Fruit fly (Drosophila melanogaster) whole organism, embryonic: Measurements from ENCODE around the gene CG34434.

Experiments used
- Asciz ChIP-seq: fragments of 200-800 bp; sonication (Bioruptor generic); optimal IDR thresholded peaks from 2 replicates; lab custom pipeline; 2017; ENCODE audit warnings: missing biosample characterization, mild to moderate bottlenecking, missing genetic modification characterization, missing genetic modification reagents
- Atf-2 ChIP-seq: fragments of 200-800 bp; sonication (Bioruptor generic); optimal IDR thresholded peaks from 2 replicates; lab custom pipeline; 2016; ENCODE audit warnings: missing biosample characterization, missing genetic modification characterization
- Atf3 ChIP-seq: fragments of 200-800 bp; sonication (Bioruptor generic); optimal IDR thresholded peaks from 3 replicates; lab custom pipeline; 2016; ENCODE audit warnings: missing biosample characterization, missing genetic modification characterization
- CG10431 ChIP-seq: fragments of 200-800 bp; sonication (Bioruptor generic); optimal IDR thresholded peaks from 3 replicates; lab custom pipeline; 2018; ENCODE audit warnings: missing biosample characterization, mild to moderate bottlenecking, missing genetic modification characterization
- CG10565 ChIP-seq: fragments of 200-800 bp; sonication (Bioruptor generic); optimal IDR thresholded peaks from 3 replicates; lab custom pipeline; 2016; ENCODE audit warnings: missing biosample characterization, mild to moderate bottlenecking, missing genetic modification characterization
- CG10654 ChIP-seq: fragments of 200-800 bp; sonication (Bioruptor generic); optimal IDR thresholded peaks from 2 replicates; lab custom pipeline; 2016; ENCODE audit warnings: missing biosample characterization, missing genetic modification characterization
- CG11696 ChIP-seq: fragments of 200-800 bp; sonication (Bioruptor generic); IDR thresholded peaks from 2 replicates; pipeline ENCODE4 v1.3.6; 2022; ENCODE audit warnings: missing biosample characterization, missing genetic modification characterization
- CG12104 ChIP-seq: fragments of 200-800 bp; sonication (Bioruptor generic); optimal IDR thresholded peaks from 3 replicates; lab custom pipeline; 2016; ENCODE audit warnings: missing biosample characterization, missing genetic modification characterization
- CG12299 ChIP-seq: fragments of 200-800 bp; sonication (Bioruptor generic); optimal IDR thresholded peaks from 2 replicates; lab custom pipeline; 2018; ENCODE audit warnings: missing biosample characterization, mild to moderate bottlenecking, missing genetic modification characterization
- CG14860 ChIP-seq: fragments of 200-800 bp; sonication (Bioruptor generic); IDR thresholded peaks from 3 replicates; pipeline ENCODE4 v1.3.6; 2022; ENCODE audit warnings: missing biosample characterization, missing genetic modification characterization; ENCODE audit not compliant: partially characterized antibody
- CG16815 ChIP-seq: fragments of 200-800 bp; sonication (Bioruptor generic); optimal IDR thresholded peaks from 3 replicates; lab custom pipeline; 2017; ENCODE audit warnings: missing biosample characterization, mild to moderate bottlenecking, missing genetic modification characterization
- CG16863 ChIP-seq: fragments of 200-800 bp; sonication (Bioruptor generic); optimal IDR thresholded peaks from 3 replicates; lab custom pipeline; 2016; ENCODE audit warnings: missing biosample characterization, missing genetic modification characterization
- CG17359 ChIP-seq: fragments of 200-800 bp; sonication (Bioruptor generic); optimal IDR thresholded peaks from 3 replicates; lab custom pipeline; 2018; ENCODE audit warnings: missing biosample characterization, mild to moderate bottlenecking, missing genetic modification characterization, moderate library complexity
- CG17361 ChIP-seq: fragments of 200-800 bp; sonication (Bioruptor generic); IDR thresholded peaks from 3 replicates; pipeline ENCODE4 v1.3.6; 2022; ENCODE audit warnings: missing biosample characterization, missing genetic modification characterization
- CG18262 ChIP-seq: fragments of 200-800 bp; optimal IDR thresholded peaks from 3 replicates; lab custom pipeline; 2019; ENCODE audit warnings: missing biosample characterization, mild to moderate bottlenecking, missing genetic modification characterization, moderate library complexity
- CG1832 ChIP-seq: fragments of 200-800 bp; sonication (Bioruptor generic); optimal IDR thresholded peaks from 2 replicates; lab custom pipeline; 2017; ENCODE audit warnings: missing biosample characterization, mild to moderate bottlenecking, missing genetic modification characterization, inconsistent platforms
- CG31388 ChIP-seq: fragments of 200-800 bp; sonication (Bioruptor generic); optimal IDR thresholded peaks from 2 replicates; lab custom pipeline; 2016; ENCODE audit warnings: missing biosample characterization, missing genetic modification characterization
- CG3847 ChIP-seq: fragments of 200-800 bp; sonication (Bioruptor generic); IDR thresholded peaks from 2 replicates; pipeline ENCODE4 v1.3.6; 2022; ENCODE audit warnings: missing biosample characterization, missing genetic modification characterization
- CG43689 ChIP-seq: fragments of 200-800 bp; sonication (Bioruptor generic); IDR thresholded peaks from 2 replicates; pipeline ENCODE4 v1.3.6; 2022; ENCODE audit warnings: missing biosample characterization, missing genetic modification characterization
- CG4404 ChIP-seq: fragments of 200-800 bp; sonication (Bioruptor generic); IDR thresholded peaks from 2 replicates; pipeline ENCODE4 v1.3.6; 2022; ENCODE audit warnings: missing biosample characterization, missing genetic modification characterization
- CG4707 ChIP-seq: fragments of 200-800 bp; sonication (Bioruptor generic); optimal IDR thresholded peaks from 2 replicates; lab custom pipeline; 2018; ENCODE audit warnings: missing biosample characterization, mild to moderate bottlenecking, missing genetic modification characterization, moderate library complexity
- CG8478 ChIP-seq: fragments of >200 bp; optimal IDR thresholded peaks from 2 replicates; lab custom pipeline; 2018
- CG9727 ChIP-seq: fragments of 200-800 bp; sonication (Bioruptor generic); optimal IDR thresholded peaks from 3 replicates; lab custom pipeline; 2017; ENCODE audit warnings: missing biosample characterization, mild to moderate bottlenecking, missing genetic modification characterization
- CG9876 ChIP-seq: fragments of 200-800 bp; sonication (Bioruptor generic); optimal IDR thresholded peaks from 2 replicates; lab custom pipeline; 2016; ENCODE audit warnings: missing biosample characterization, missing genetic modification characterization
- CHES-1-like ChIP-seq: fragments of 200-800 bp; sonication (Bioruptor generic); optimal IDR thresholded peaks from 2 replicates; lab custom pipeline; 2016; ENCODE audit warnings: missing biosample characterization, missing genetic modification characterization
- Deaf1 ChIP-seq: fragments of 200-800 bp; optimal IDR thresholded peaks from 3 replicates; lab custom pipeline; 2019; ENCODE audit warnings: missing biosample characterization, mild to moderate bottlenecking, missing genetic modification characterization, moderate library complexity
- Lpt ChIP-seq: fragments of >200 bp; optimal IDR thresholded peaks from 2 replicates; lab custom pipeline; 2018; ENCODE audit warnings: missing biosample characterization, missing genetic modification characterization
- Meics ChIP-seq: fragments of 200-800 bp; sonication (Bioruptor generic); optimal IDR thresholded peaks from 2 replicates; lab custom pipeline; 2017; ENCODE audit warnings: missing biosample characterization, mild to moderate bottlenecking, missing genetic modification characterization
- Pdp1 ChIP-seq, 2 experiments: fragments of 200-800 bp; sonication (Bioruptor generic); optimal IDR thresholded peaks; 3 replicates each; lab custom pipeline; 2016; ENCODE audit warnings: missing biosample characterization in 2 of 2, missing genetic modification characterization in 2 of 2, mild to moderate bottlenecking in 1 of 2, moderate library complexity in 1 of 2
- Sin3A ChIP-seq: fragments of >200 bp; optimal IDR thresholded peaks from 2 replicates; lab custom pipeline; 2018
- Sox102F ChIP-seq: fragments of 200-800 bp; sonication (Bioruptor generic); optimal IDR thresholded peaks from 2 replicates; lab custom pipeline; 2018; ENCODE audit warnings: missing biosample characterization, mild to moderate bottlenecking, missing genetic modification characterization, moderate library complexity
- Usf ChIP-seq: fragments of 200-800 bp; sonication (Bioruptor generic); optimal IDR thresholded peaks from 2 replicates; lab custom pipeline; 2017; ENCODE audit warnings: missing genotype, missing biosample characterization, missing genetic modification characterization
- ac ChIP-seq: fragments of 200-800 bp; sonication (Bioruptor generic); optimal IDR thresholded peaks from 3 replicates; lab custom pipeline; 2017; ENCODE audit warnings: missing biosample characterization, mild to moderate bottlenecking, missing genetic modification characterization
- bowl ChIP-seq: fragments of 200-800 bp; sonication (Bioruptor generic); IDR thresholded peaks from 2 replicates; pipeline ENCODE4 v1.3.6; 2022; ENCODE audit warnings: missing biosample characterization, missing genetic modification characterization
- croc ChIP-seq: fragments of 200-800 bp; sonication (Bioruptor generic); conservative IDR thresholded peaks from 3 replicates; pipeline ENCODE4 v1.3.6; 2022; ENCODE audit warnings: missing biosample characterization, missing genetic modification characterization
- dimm ChIP-seq: fragments of 200-800 bp; sonication (Bioruptor generic); IDR thresholded peaks from 2 replicates; pipeline ENCODE4 v1.3.6; 2022; ENCODE audit warnings: missing biosample characterization, missing genetic modification characterization
- en ChIP-seq: fragments of 200-800 bp; sonication (Bioruptor generic); optimal IDR thresholded peaks from 2 replicates; lab custom pipeline; 2016; ENCODE audit warnings: missing biosample characterization, missing genetic modification characterization
- eve ChIP-seq, 2 experiments: fragments of >200 bp; optimal IDR thresholded peaks; 2 replicates each; lab custom pipeline; 2017; ENCODE audit warnings: missing biosample characterization in 2 of 2, missing genetic modification characterization in 2 of 2
- exex ChIP-seq: fragments of 200-800 bp; sonication (Bioruptor generic); optimal IDR thresholded peaks from 4 replicates; lab custom pipeline; 2018; ENCODE audit warnings: missing biosample characterization, mild to moderate bottlenecking, missing genetic modification characterization, moderate library complexity
- gcm ChIP-seq: fragments of 200-800 bp; sonication (Bioruptor generic); optimal IDR thresholded peaks from 2 replicates; lab custom pipeline; 2019; ENCODE audit warnings: missing biosample characterization, mild to moderate bottlenecking, missing genetic modification characterization, moderate library complexity
- grau ChIP-seq: fragments of 200-800 bp; optimal IDR thresholded peaks from 3 replicates; lab custom pipeline; 2019; ENCODE audit warnings: missing biosample characterization, mild to moderate bottlenecking, missing genetic modification characterization, moderate library complexity
- ham ChIP-seq: fragments of 200-800 bp; sonication (Bioruptor generic); IDR thresholded peaks from 2 replicates; pipeline ENCODE4 v1.3.6; 2022; ENCODE audit warnings: missing biosample characterization, missing genetic modification characterization
- hbn ChIP-seq: fragments of 200-800 bp; sonication (Bioruptor generic); IDR thresholded peaks from 2 replicates; pipeline ENCODE4 v1.3.6; 2022; ENCODE audit warnings: missing biosample characterization, missing genetic modification characterization; ENCODE audit not compliant: partially characterized antibody
- lbe ChIP-seq: fragments of 200-800 bp; sonication (Bioruptor generic); optimal IDR thresholded peaks from 2 replicates; lab custom pipeline; 2016; ENCODE audit warnings: missing biosample characterization, mild to moderate bottlenecking, missing genetic modification characterization
- nom ChIP-seq: fragments of 200-800 bp; sonication (Bioruptor generic); optimal IDR thresholded peaks from 2 replicates; lab custom pipeline; 2017; ENCODE audit warnings: missing biosample characterization, missing genetic modification characterization, mild to moderate bottlenecking, moderate library complexity, missing genetic modification reagents
- onecut ChIP-seq: fragments of 200-800 bp; sonication (Bioruptor generic); IDR thresholded peaks from 2 replicates; pipeline ENCODE4 v1.3.6; 2022; ENCODE audit warnings: missing biosample characterization, missing genetic modification characterization
- prd ChIP-seq, 3 experiments: fragments of >200 bp in 2 of 3; fragments of 200-800 bp in 1 of 3; sonication (Bioruptor generic) in 1 of 3; optimal IDR thresholded peaks in 2 of 3; IDR thresholded peaks in 1 of 3; 2 replicates in 2 of 3; 3 replicates in 1 of 3; pipeline versions ENCODE4 v1.3.6 to Lab custom; 2017 to 2022; ENCODE audit warnings: missing biosample characterization in 1 of 3, missing genetic modification characterization in 1 of 3
- pros ChIP-seq: fragments of 200-800 bp; sonication (Bioruptor generic); optimal IDR thresholded peaks from 3 replicates; lab custom pipeline; 2019; ENCODE audit warnings: missing biosample characterization, mild to moderate bottlenecking, missing genetic modification characterization, moderate library complexity
- pzg ChIP-seq: fragments of 200-800 bp; sonication (Bioruptor generic); optimal IDR thresholded peaks from 3 replicates; lab custom pipeline; 2018; ENCODE audit warnings: missing biosample characterization, mild to moderate bottlenecking, missing genetic modification characterization, moderate library complexity
- seq ChIP-seq: fragments of 200-800 bp; sonication (Bioruptor generic); IDR thresholded peaks from 2 replicates; pipeline ENCODE4 v1.3.6; 2022; ENCODE audit warnings: missing biosample characterization, missing genetic modification characterization
- sim ChIP-seq: fragments of 200-800 bp; sonication (Bioruptor generic); IDR thresholded peaks from 2 replicates; pipeline ENCODE4 v1.3.6; 2022; ENCODE audit warnings: missing biosample characterization, missing genetic modification characterization
- sr ChIP-seq: fragments of 200-800 bp; sonication (Bioruptor generic); IDR thresholded peaks from 3 replicates; pipeline ENCODE4 v1.3.6; 2022; ENCODE audit warnings: missing biosample characterization, missing genetic modification characterization

Gene CG34434

dm6 chrX:5604181-5604580 lies 12.0 kb downstream of the CG34434 start (continued):
- no peak for TF ChIP-seq CG9876 (GFP tag; lab: Kevin White, UChicago)
- TF ChIP-seq ham (GFP tag; lab: Robert Waterston, UW) = no peak
- TF ChIP-seq eve (GFP tag; optimal IDR thresholded peaks at IDR 0.05; lab: Kevin White, UChicago) = no peak
- peak; percentile 45 for TF ChIP-seq grau
- no peak for TF ChIP-seq CG12104
- no peak for TF ChIP-seq CG14860 (GFP tag; lab: Robert Waterston, UW)
- no peak for TF ChIP-seq gcm
- no peak for TF ChIP-seq bowl (GFP tag; lab: Robert Waterston, UW)
- no peak for TF ChIP-seq CG8478 (lab: Kevin White, UChicago)
- no peak for TF ChIP-seq exex (tag; lab: Kevin White, UChicago)
- no peak for TF ChIP-seq CG10431 (GFP tag; lab: Kevin White, UChicago)
- TF ChIP-seq CG18262 (tag; lab: Kevin White, UChicago) = peak; percentile 49
- TF ChIP-seq pros (GFP tag; lab: Kevin White, UChicago) = no peak
- TF ChIP-seq nom (GFP tag; lab: Kevin White, UChicago) = no peak
- no peak for TF ChIP-seq sr
- TF ChIP-seq CG16863 (GFP tag; lab: Kevin White, UChicago) = peak; percentile 29
- TF ChIP-seq dimm (GFP tag; lab: Robert Waterston, UW) = no peak
- 0 out of 2 replicates have a peak, but pooled peaks have one; percentile 16 for TF ChIP-seq onecut (GFP tag; lab: Robert Waterston, UW)
- TF ChIP-seq Atf-2 = no peak
- TF ChIP-seq Atf3 = no peak
- TF ChIP-seq CG11696 (GFP tag; lab: Robert Waterston, UW) = no peak
- TF ChIP-seq CG17359 (tag; lab: Kevin White, UChicago) = peak; percentile 7
- TF ChIP-seq prd (optimal IDR thresholded peaks at IDR 0.05; lab: Kevin White, UChicago) = no peak
- peak; percentile 88 for TF ChIP-seq prd (GFP tag; IDR thresholded peaks at IDR 0.05; lab: Robert Waterston, UW)
- no peak for TF ChIP-seq croc (GFP tag; lab: Robert Waterston, UW)
- no peak for TF ChIP-seq Sin3A
- no peak for TF ChIP-seq hbn (GFP tag; lab: Robert Waterston, UW)
- no peak for TF ChIP-seq CG12299 (tag; lab: Kevin White, UChicago)
- TF ChIP-seq CG10654 (GFP tag; lab: Kevin White, UChicago) = no peak
- TF ChIP-seq CG3847 = no peak
- TF ChIP-seq CG10565 (GFP tag; lab: Kevin White, UChicago) = no peak
- peak; percentile 13 for TF ChIP-seq Sox102F
- TF ChIP-seq CG4404 (GFP tag; lab: Robert Waterston, UW) = peak; percentile 73
- TF ChIP-seq Asciz (GFP tag; lab: Kevin White, UChicago) = no peak
- no peak for TF ChIP-seq CG1832 (GFP tag; lab: Kevin White, UChicago)
- TF ChIP-seq CG16815 = peak; percentile 45
- no peak for TF ChIP-seq CG4707 (GFP tag; lab: Kevin White, UChicago)
- 0 out of 3 replicates have a peak, but pooled peaks have one; percentile 21 for TF ChIP-seq CG17361
- no peak for TF ChIP-seq lbe (GFP tag; lab: Kevin White, UChicago)
- TF ChIP-seq Lpt = no peak
- no peak for TF ChIP-seq Pdp1 (GFP tag; optimal IDR thresholded peaks at IDR 0.05; lab: Kevin White, UChicago)
- TF ChIP-seq seq (GFP tag; lab: Robert Waterston, UW) = peak; percentile 49; the same call in 1 of the 2 replicates
- peak; percentile 53 for TF ChIP-seq CG9727 (GFP tag; lab: Kevin White, UChicago)
- peak; percentile 31 for TF ChIP-seq Meics (GFP tag; lab: Kevin White, UChicago)
- TF ChIP-seq CG43689 (GFP tag; lab: Robert Waterston, UW) = no peak
- no peak for TF ChIP-seq CHES-1-like (GFP tag; lab: Kevin White, UChicago)
- TF ChIP-seq Deaf1 = no peak
- TF ChIP-seq CG31388 (GFP tag; lab: Kevin White, UChicago) = no peak
- no peak for TF ChIP-seq Usf (GFP tag; lab: Kevin White, UChicago)
- no peak for TF ChIP-seq sim (GFP tag; lab: Robert Waterston, UW)
- no peak for TF ChIP-seq pzg (GFP tag; lab: Kevin White, UChicago)
- no peak for TF ChIP-seq en
- TF ChIP-seq ac (GFP tag; lab: Kevin White, UChicago) = peak; percentile 27
